Fruit fly (Drosophila melanogaster) whole organism, pupa: ENCODE measurements around the gene CG5665.

Source experiments
- CG10348 ChIP-seq: fragments of 200-800 bp; sonication (Bioruptor generic); IDR thresholded peaks from 2 replicates; pipeline ENCODE4 v1.3.6; 2022; ENCODE audit warnings: missing biosample characterization, missing genetic modification characterization
- CG12605 ChIP-seq: fragments of 200-800 bp; sonication (Bioruptor generic); IDR thresholded peaks from 2 replicates; pipeline ENCODE4 v1.3.6; 2022; ENCODE audit warnings: missing biosample characterization, missing genetic modification characterization
- CG13204 ChIP-seq: fragments of 200-800 bp; sonication (Bioruptor generic); optimal IDR thresholded peaks from 2 replicates; lab custom pipeline; 2018; ENCODE audit warnings: missing biosample characterization, mild to moderate bottlenecking, missing genetic modification characterization, moderate library complexity
- CG14655 ChIP-seq: fragments of 200-800 bp; sonication (Bioruptor generic); optimal IDR thresholded peaks from 3 replicates; lab custom pipeline; 2017; ENCODE audit warnings: mild to moderate bottlenecking, missing biosample characterization, missing genetic modification reagents, missing genetic modification characterization
- CG15710 ChIP-seq: fragments of 200-800 bp; sonication (Bioruptor generic); optimal IDR thresholded peaks from 2 replicates; lab custom pipeline; 2018; ENCODE audit warnings: missing biosample characterization, mild to moderate bottlenecking, missing genetic modification characterization, moderate library complexity
- CG17806 ChIP-seq: fragments of 200-800 bp; sonication (Bioruptor generic); optimal IDR thresholded peaks from 2 replicates; lab custom pipeline; 2018; ENCODE audit warnings: missing biosample characterization, mild to moderate bottlenecking, missing genetic modification characterization, moderate library complexity
- CG32121 ChIP-seq: fragments of 200-800 bp; sonication (Bioruptor generic); IDR thresholded peaks from 2 replicates; pipeline ENCODE4 v1.3.6; 2022; ENCODE audit warnings: missing biosample characterization, missing genetic modification characterization
- CG34367 ChIP-seq: fragments of 200-800 bp; sonication (Bioruptor generic); optimal IDR thresholded peaks from 2 replicates; lab custom pipeline; 2018; ENCODE audit warnings: missing biosample characterization, mild to moderate bottlenecking, missing genetic modification characterization
- CG4496 ChIP-seq: fragments of 200-800 bp; sonication (Bioruptor generic); IDR thresholded peaks from 3 replicates; pipeline ENCODE4 v1.3.6; 2022; ENCODE audit warnings: missing biosample characterization, missing genetic modification characterization
- CG8159 ChIP-seq: fragments of 200-800 bp; sonication (Bioruptor generic); optimal IDR thresholded peaks from 3 replicates; lab custom pipeline; 2018; ENCODE audit warnings: missing biosample characterization, mild to moderate bottlenecking, missing genetic modification characterization, moderate library complexity
- CG8301 ChIP-seq: fragments of 200-800 bp; sonication (Bioruptor generic); optimal IDR thresholded peaks from 2 replicates; lab custom pipeline; 2018; ENCODE audit warnings: missing biosample characterization, mild to moderate bottlenecking, missing genetic modification characterization
- CG9948 ChIP-seq: fragments of 200-800 bp; sonication (Bioruptor generic); optimal IDR thresholded peaks from 2 replicates; lab custom pipeline; 2018; ENCODE audit warnings: missing biosample characterization, mild to moderate bottlenecking, missing genetic modification characterization, moderate library complexity
- D1 ChIP-seq: fragments of 200-800 bp; sonication (Bioruptor generic); optimal IDR thresholded peaks from 2 replicates; lab custom pipeline; 2018; ENCODE audit warnings: missing biosample characterization, mild to moderate bottlenecking, missing genetic modification characterization, moderate library complexity
- EcR ChIP-seq: fragments of 200-800 bp; sonication (Bioruptor generic); optimal IDR thresholded peaks from 3 replicates; lab custom pipeline; 2019; ENCODE audit warnings: missing biosample characterization, missing genetic modification characterization, mild to moderate bottlenecking, moderate library complexity, missing genetic modification reagents
- Ets98B ChIP-seq: fragments of 200-800 bp; sonication (Bioruptor generic); IDR thresholded peaks from 2 replicates; pipeline ENCODE4 v1.3.6; 2022; ENCODE audit warnings: missing biosample characterization, missing genetic modification characterization
- Pif1A ChIP-seq: fragments of 200-800 bp; sonication (Bioruptor generic); optimal IDR thresholded peaks from 3 replicates; lab custom pipeline; 2016; ENCODE audit warnings: missing biosample characterization, missing genetic modification characterization
- Pif1B ChIP-seq: fragments of 200-800 bp; sonication (Bioruptor generic); optimal IDR thresholded peaks from 3 replicates; lab custom pipeline; 2016; ENCODE audit warnings: missing biosample characterization, missing genetic modification characterization
- Snoo ChIP-seq: fragments of 200-800 bp; sonication (Bioruptor generic); optimal IDR thresholded peaks from 3 replicates; lab custom pipeline; 2017; ENCODE audit warnings: missing biosample characterization, mild to moderate bottlenecking, missing genetic modification characterization, inconsistent platforms
- fd96Ca ChIP-seq: fragments of 200-800 bp; sonication (Bioruptor generic); IDR thresholded peaks from 3 replicates; pipeline ENCODE4 v1.3.6; 2022; ENCODE audit warnings: missing biosample characterization, missing genetic modification characterization
- gl ChIP-seq: fragments of 200-800 bp; sonication (Bioruptor generic); optimal IDR thresholded peaks from 2 replicates; lab custom pipeline; 2018; ENCODE audit warnings: missing biosample characterization, mild to moderate bottlenecking, missing genetic modification characterization
- rn ChIP-seq: fragments of 200-800 bp; sonication (Bioruptor generic); IDR thresholded peaks from 2 replicates; pipeline ENCODE4 v1.3.6; 2022; ENCODE audit warnings: missing biosample characterization, missing genetic modification characterization

The CG5665 gene

dm6 chr3L:20353149-20353548 is 5.2 kb upstream of the CG5665 start, which contains the start of gene CG5618:
Gene CG5618, plus strand, starts transcription at chr3L:20353449.
- TF ChIP-seq CG10348 (GFP tag; lab: Robert Waterston, UW): no peak
- no peak for TF ChIP-seq CG8301 (tag; lab: Kevin White, UChicago)
- no peak for TF ChIP-seq CG32121
- TF ChIP-seq D1 (tag; lab: Kevin White, UChicago): no peak
- no peak for TF ChIP-seq CG12605 (GFP tag; lab: Robert Waterston, UW)
- no peak for TF ChIP-seq rn (GFP tag; lab: Robert Waterston, UW)
- no peak for TF ChIP-seq CG8159 (tag; lab: Kevin White, UChicago)
- TF ChIP-seq Snoo: no peak
- no peak for TF ChIP-seq Pif1B (GFP tag; lab: Kevin White, UChicago)
- no peak for TF ChIP-seq Pif1A (GFP tag; lab: Kevin White, UChicago)
- no peak for TF ChIP-seq gl (tag; lab: Kevin White, UChicago)
- TF ChIP-seq CG15710 (tag; lab: Kevin White, UChicago): no peak
- TF ChIP-seq EcR (GFP tag; lab: Kevin White, UChicago): no peak
- TF ChIP-seq CG14655 (GFP tag; lab: Kevin White, UChicago): no peak
- TF ChIP-seq CG4496 (GFP tag; lab: Robert Waterston, UW): no peak

dm6 chr3L:20353726-20354332 is 4.5 kb upstream of the CG5665 start:
- TF ChIP-seq CG8159 (tag; lab: Kevin White, UChicago) (peak; percentile 87), CG12605 (GFP tag; lab: Robert Waterston, UW) (0 out of 2 replicates have a peak, but pooled peaks have one; percentile 13), CG32121 (0 out of 2 replicates have a peak, but pooled peaks have one; percentile 9), Ets98B (GFP tag; lab: Robert Waterston, UW) (no peak)

- TF ChIP-seq Pif1B (GFP tag; lab: Kevin White, UChicago) (no peak), Snoo (no peak), CG8301 (tag; lab: Kevin White, UChicago) (no peak), Ets98B (GFP tag; lab: Robert Waterston, UW) (no peak), Pif1A (GFP tag; lab: Kevin White, UChicago) (no peak), CG13204 (GFP tag; lab: Kevin White, UChicago) (no peak), CG15710 (tag; lab: Kevin White, UChicago) (no peak), gl (tag; lab: Kevin White, UChicago) (no peak), EcR (GFP tag; lab: Kevin White, UChicago) (no peak), rn (GFP tag; lab: Robert Waterston, UW) (no peak), CG34367 (no peak), D1 (tag; lab: Kevin White, UChicago) (no peak), CG12605 (GFP tag; lab: Robert Waterston, UW) (no peak), CG14655 (GFP tag; lab: Kevin White, UChicago) (no peak), CG9948 (no peak), CG10348 (GFP tag; lab: Robert Waterston, UW) (no peak), fd96Ca (GFP tag; lab: Robert Waterston, UW) (no peak), CG32121 (no peak), CG17806 (no peak)
- TF ChIP-seq, all 21 proteins: peak for 0
Observed at dm6 chr3L:20354363-20354762, 3.9 kb upstream of the CG5665 start.

dm6 chr3L:20354872-20355271 is 3.4 kb upstream of the CG5665 start:
- TF ChIP-seq CG8159 (tag; lab: Kevin White, UChicago) (no peak), CG13204 (GFP tag; lab: Kevin White, UChicago) (no peak), EcR (GFP tag; lab: Kevin White, UChicago) (peak; percentile 82)

- TF ChIP-seq gl (tag; lab: Kevin White, UChicago) (no peak), Pif1A (GFP tag; lab: Kevin White, UChicago) (no peak), CG9948 (no peak), Ets98B (GFP tag; lab: Robert Waterston, UW) (no peak), CG17806 (no peak), EcR (GFP tag; lab: Kevin White, UChicago) (no peak), CG8301 (tag; lab: Kevin White, UChicago) (no peak), CG34367 (no peak), CG32121 (no peak)
Observed at dm6 chr3L:20356613-20357012, 1.7 kb upstream of the CG5665 start, which contains the start of gene kin17. Gene kin17, plus strand, starts transcription at chr3L:20356807.

- TF ChIP-seq CG32121 (no peak), Pif1B (GFP tag; lab: Kevin White, UChicago) (no peak), CG9948 (no peak), gl (tag; lab: Kevin White, UChicago) (no peak), CG13204 (GFP tag; lab: Kevin White, UChicago) (no peak), Ets98B (GFP tag; lab: Robert Waterston, UW) (no peak)
- TF ChIP-seq, all 21 proteins: peak for 0
Observed at dm6 chr3L:20361389-20361788, 3.1 kb downstream of the CG5665 start, which contains the start of gene Prim2. Gene Prim2, minus strand, starts transcription at chr3L:20361585.

dm6 chr3L:20366074-20366473 is 7.8 kb downstream of the CG5665 start:
- no peak for TF ChIP-seq CG17806
- TF ChIP-seq CG32121: no peak
- no peak for TF ChIP-seq gl (tag; lab: Kevin White, UChicago)
- no peak for TF ChIP-seq D1 (tag; lab: Kevin White, UChicago)
- no peak for TF ChIP-seq CG12605 (GFP tag; lab: Robert Waterston, UW)
- TF ChIP-seq CG4496 (GFP tag; lab: Robert Waterston, UW): no peak
- TF ChIP-seq fd96Ca (GFP tag; lab: Robert Waterston, UW): no peak
- no peak for TF ChIP-seq Pif1B (GFP tag; lab: Kevin White, UChicago)
- no peak for TF ChIP-seq rn (GFP tag; lab: Robert Waterston, UW)
